Fruit fly (Drosophila melanogaster): ENCODE results near the gene CatB.

Gene CatB

dm6 chr2L:8697915-8698627 lies 7.3 kb upstream of the CatB start:
- TF ChIP-seq noc (tag; optimal IDR thresholded peaks at IDR 0.05) = peak; percentile 71

- TF ChIP-seq noc (tag; optimal IDR thresholded peaks at IDR 0.05) = peak; percentile 89
Measured at dm6 chr2L:8699895-8700314, 5.5 kb upstream of the CatB start.

dm6 chr2L:8700870-8701616 lies 4.3 kb upstream of the CatB start:
- no peak for TF ChIP-seq noc (tag; optimal IDR thresholded peaks at IDR 0.05)

- no peak for TF ChIP-seq noc (tag; optimal IDR thresholded peaks at IDR 0.05)
Measured at dm6 chr2L:8702907-8703626, 2.3 kb upstream of the CatB start.

- TF ChIP-seq noc (tag; optimal IDR thresholded peaks at IDR 0.05) = no peak
Measured at dm6 chr2L:8707522-8707921, 2.1 kb downstream of the CatB start.

dm6 chr2L:8708399-8709077 lies 3.2 kb downstream of the CatB start:
- TF ChIP-seq noc (tag; optimal IDR thresholded peaks at IDR 0.05) = no peak

- no peak for TF ChIP-seq noc (tag; optimal IDR thresholded peaks at IDR 0.05)
Measured at dm6 chr2L:8709078-8709399, 3.7 kb downstream of the CatB start.

- TF ChIP-seq noc (tag; optimal IDR thresholded peaks at IDR 0.05) = peak; percentile 4
Measured at dm6 chr2L:8709413-8709812, 4.0 kb downstream of the CatB start, which contains the start of gene Hnf4. TSS of gene Hnf4 (minus strand) at chr2L:8709611.

dm6 chr2L:8714513-8714912 lies 9.1 kb downstream of the CatB start:
- TF ChIP-seq noc (tag; optimal IDR thresholded peaks at IDR 0.05) = no peak

dm6 chr2L:8715454-8715853 lies 10.1 kb downstream of the CatB start:
- TF ChIP-seq noc (tag; optimal IDR thresholded peaks at IDR 0.05) = no peak

dm6 chr2L:8716383-8716782 lies 11.0 kb downstream of the CatB start:
- no peak for TF ChIP-seq noc (tag; optimal IDR thresholded peaks at IDR 0.05)

dm6 chr2L:8717618-8718336 lies 12.4 kb downstream of the CatB start:
- peak; percentile 98 for TF ChIP-seq noc (tag; optimal IDR thresholded peaks at IDR 0.05)

- TF ChIP-seq noc (tag; optimal IDR thresholded peaks at IDR 0.05) = peak; percentile 57
Measured at dm6 chr2L:8719757-8720156, 14.4 kb downstream of the CatB start.

- TF ChIP-seq noc (tag; optimal IDR thresholded peaks at IDR 0.05) = no peak
Measured at dm6 chr2L:8721028-8721427, 15.7 kb downstream of the CatB start.

dm6 chr2L:8732702-8733101 lies 27.3 kb downstream of the CatB start:
- peak; percentile 40 for TF ChIP-seq noc (tag; optimal IDR thresholded peaks at IDR 0.05)

dm6 chr2L:8734304-8734703 lies 28.9 kb downstream of the CatB start:
- TF ChIP-seq noc (tag; optimal IDR thresholded peaks at IDR 0.05) = no peak

Measured in whole organism, larva.